Worm (Caenorhabditis elegans): ENCODE measurements around the gene pod-2.

The pod-2 gene

ce11 chrII:1124757-1125156 lies 11.8 kb upstream of the pod-2 start:
- TF ChIP-seq aptf-2 (GFP tag; conservative IDR thresholded peaks at IDR 0.05) (no peak), lir-1 (GFP tag; conservative IDR thresholded peaks at IDR 0.05) (no peak), snpc-4 (GFP tag; optimal IDR thresholded peaks at IDR 0.05) (no peak), snpc-4 (tag; optimal IDR thresholded peaks at IDR 0.05) (no peak), him-1 (tag; optimal IDR thresholded peaks at IDR 0.05) (no peak), lin-54 (GFP tag; optimal IDR thresholded peaks at IDR 0.05) (peak; percentile 26), ztf-6 (GFP tag; IDR thresholded peaks at IDR 0.05) (no peak), F22D6.2 (tag; optimal IDR thresholded peaks at IDR 0.05) (no peak), aptf-3 (GFP tag; IDR thresholded peaks at IDR 0.05) (no peak), ztf-18 (tag; optimal IDR thresholded peaks at IDR 0.05) (no peak), F49E8.2 (tag; optimal IDR thresholded peaks at IDR 0.05; ENCODE audit: insufficient read depth) (no peak), dpl-1 (GFP tag; optimal IDR thresholded peaks at IDR 0.05) (no peak), mcd-1 (GFP tag; IDR thresholded peaks at IDR 0.05) (peak; percentile 70)

- TF ChIP-seq C17E4.6 (GFP tag; IDR thresholded peaks at IDR 0.05): no peak
- TF ChIP-seq mcd-1 (GFP tag; IDR thresholded peaks at IDR 0.05): peak; percentile 64
Observed at ce11 chrII:1126472-1126871, 10.1 kb upstream of the pod-2 start.

- no peak for TF ChIP-seq ztf-18 (tag; optimal IDR thresholded peaks at IDR 0.05)
- no peak for TF ChIP-seq ceh-40 (GFP tag; IDR thresholded peaks at IDR 0.05)
- TF ChIP-seq F52B5.7 (tag; optimal IDR thresholded peaks at IDR 0.05): no peak
- no peak for TF ChIP-seq ZK185.1 (tag; optimal IDR thresholded peaks at IDR 0.05; ENCODE audit: poor library complexity, severe bottlenecking)
- no peak for TF ChIP-seq zim-3 (tag; optimal IDR thresholded peaks at IDR 0.05)
- no peak for TF ChIP-seq Y79H2A.3 (GFP tag; conservative IDR thresholded peaks at IDR 0.05)
Observed at ce11 chrII:1127676-1128075, 8.9 kb upstream of the pod-2 start, which contains the start of gene taf-6.1. Gene taf-6.1 (plus strand): TSS chrII:1127976.

ce11 chrII:1130241-1130640 lies 6.3 kb upstream of the pod-2 start:
- TF ChIP-seq efl-1 (GFP tag; optimal IDR thresholded peaks at IDR 0.05) (peak; percentile 38), lin-40 (tag; optimal IDR thresholded peaks at IDR 0.05) (no peak), chd-7 (tag; optimal IDR thresholded peaks at IDR 0.05) (no peak), dox-1 (GFP tag; IDR thresholded peaks at IDR 0.05) (no peak), lsl-1 (GFP tag; optimal IDR thresholded peaks at IDR 0.05) (peak; percentile 21), unc-62 (GFP tag; optimal IDR thresholded peaks at IDR 0.05) (no peak), hlh-12 (tag; optimal IDR thresholded peaks at IDR 0.05) (no peak), lin-54 (GFP tag; optimal IDR thresholded peaks at IDR 0.05) (peak; percentile 75), snpc-4 (GFP tag; optimal IDR thresholded peaks at IDR 0.05) (no peak), snpc-4 (tag; optimal IDR thresholded peaks at IDR 0.05) (no peak), tlf-1 (GFP tag; optimal IDR thresholded peaks at IDR 0.05) (no peak), mcd-1 (GFP tag; IDR thresholded peaks at IDR 0.05) (peak; percentile 91), let-526 (GFP tag; IDR thresholded peaks at IDR 0.05) (no peak), nhr-80 (tag; optimal IDR thresholded peaks at IDR 0.05) (no peak), cebp-1 (GFP tag; IDR thresholded peaks at IDR 0.05) (no peak), cebp-1 (tag; optimal IDR thresholded peaks at IDR 0.05) (no peak), nfya-2 (GFP tag; IDR thresholded peaks at IDR 0.05) (no peak), ets-4 (GFP tag; optimal IDR thresholded peaks at IDR 0.05) (no peak), nhr-90 (tag; optimal IDR thresholded peaks at IDR 0.05) (no peak), madf-6 (GFP tag; IDR thresholded peaks at IDR 0.05) (0 out of 2 replicates have a peak, but pooled peaks have one; percentile 11), D2030.7 (GFP tag; IDR thresholded peaks at IDR 0.05) (peak; percentile 43; the same call in 1 of the 2 replicates), snpc-3.4 (tag; optimal IDR thresholded peaks at IDR 0.05) (no peak)

Data from whole organism, young adult.